Fruit fly (Drosophila melanogaster) Kc167 (cell line): ENCODE data around the gene Lcch3.

ENCODE experiments used
- Myc ChIP-seq: fragments of >200 bp; optimal IDR thresholded peaks from 2 replicates; lab custom pipeline; 2017; ENCODE audit warnings: missing external identifiers
- insv ChIP-seq: fragments of >200 bp; optimal IDR thresholded peaks from 3 replicates; lab custom pipeline; 2018; ENCODE audit warnings: missing external identifiers

DNA sequence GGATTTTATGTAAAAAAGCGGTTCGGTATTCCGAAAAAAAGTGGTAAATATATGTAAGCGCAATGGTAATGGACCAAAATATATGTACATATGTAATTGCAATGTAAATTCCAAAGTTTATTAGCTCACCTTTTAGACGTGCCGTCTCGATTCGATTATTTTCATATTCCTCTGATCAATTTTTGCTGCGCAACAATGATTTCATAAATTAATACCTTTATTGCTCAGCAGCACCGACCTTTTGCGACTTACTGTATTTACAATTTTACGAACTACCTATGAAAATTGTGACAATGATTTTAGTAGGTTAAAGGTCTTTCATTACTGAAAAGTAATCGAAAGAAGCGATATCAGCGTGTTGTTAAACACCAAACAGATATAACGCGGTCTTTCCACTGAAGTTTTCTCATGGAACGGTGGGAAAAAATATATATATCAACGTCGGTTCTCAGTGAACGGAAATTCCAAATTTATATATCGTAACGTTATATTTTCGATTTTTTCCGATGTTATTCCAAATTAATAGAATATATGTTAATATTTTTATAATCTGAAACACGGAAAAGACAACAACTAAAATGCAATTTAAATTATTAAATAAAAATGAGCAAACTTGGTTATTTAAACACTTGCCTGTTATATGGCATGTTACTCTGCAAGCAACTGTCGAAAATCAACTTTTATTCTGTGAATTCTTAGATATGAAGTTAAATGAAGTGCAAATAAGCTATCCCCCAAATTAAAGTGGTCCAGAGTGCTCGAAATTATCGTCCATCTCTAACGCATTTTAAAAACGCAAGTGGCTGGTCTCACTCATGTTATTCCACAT, 34.9 kb upstream of the Lcch3 start, which contains the start of the genes MSBP and CG15916:
- no peak for TF ChIP-seq Myc
- TF ChIP-seq insv (lab: Kevin White, UChicago): no peak
